Fruit fly (Drosophila melanogaster) whole organism, embryonic: ENCODE results near the gene CG3909.

Experiments used
- ATbp ChIP-seq: fragments of 200-800 bp; sonication (Bioruptor generic); optimal IDR thresholded peaks from 2 replicates; lab custom pipeline; 2017; ENCODE audit warnings: missing biosample characterization, mild to moderate bottlenecking, missing genetic modification characterization, missing genetic modification reagents
- Asciz ChIP-seq: fragments of 200-800 bp; sonication (Bioruptor generic); optimal IDR thresholded peaks from 2 replicates; lab custom pipeline; 2017; ENCODE audit warnings: missing biosample characterization, mild to moderate bottlenecking, missing genetic modification characterization, missing genetic modification reagents
- CG10209 ChIP-seq: fragments of 200-800 bp; sonication (Bioruptor generic); optimal IDR thresholded peaks from 3 replicates; lab custom pipeline; 2017; ENCODE audit warnings: missing biosample characterization, mild to moderate bottlenecking, missing genetic modification characterization, missing genetic modification reagents
- CG10366 ChIP-seq: fragments of 200-800 bp; sonication (Bioruptor generic); IDR thresholded peaks from 2 replicates; pipeline ENCODE4 v1.3.6; 2022; ENCODE audit warnings: missing biosample characterization, missing genetic modification characterization
- CG10431 ChIP-seq: fragments of 200-800 bp; sonication (Bioruptor generic); optimal IDR thresholded peaks from 3 replicates; lab custom pipeline; 2018; ENCODE audit warnings: missing biosample characterization, mild to moderate bottlenecking, missing genetic modification characterization
- CG11247 ChIP-seq: fragments of 200-800 bp; sonication (Bioruptor generic); IDR thresholded peaks from 2 replicates; pipeline ENCODE4 v1.3.6; 2022; ENCODE audit warnings: missing biosample characterization, missing genetic modification characterization
- CG11456 ChIP-seq: fragments of 200-800 bp; sonication (Bioruptor generic); IDR thresholded peaks from 3 replicates; pipeline ENCODE4 v1.3.6; 2022; ENCODE audit warnings: missing biosample characterization, missing genetic modification characterization
- CG12104 ChIP-seq: fragments of 200-800 bp; sonication (Bioruptor generic); optimal IDR thresholded peaks from 3 replicates; lab custom pipeline; 2016; ENCODE audit warnings: missing biosample characterization, missing genetic modification characterization
- CG13775 ChIP-seq: fragments of 200-800 bp; sonication (Bioruptor generic); optimal IDR thresholded peaks from 3 replicates; lab custom pipeline; 2017; ENCODE audit warnings: missing biosample characterization, mild to moderate bottlenecking, missing genetic modification characterization
- CG1529 ChIP-seq: fragments of 200-800 bp; sonication (Bioruptor generic); optimal IDR thresholded peaks from 3 replicates; lab custom pipeline; 2018; ENCODE audit warnings: missing biosample characterization, missing genetic modification characterization
- CG17802 ChIP-seq: fragments of 200-800 bp; sonication (Bioruptor generic); optimal IDR thresholded peaks from 2 replicates; lab custom pipeline; 2018; ENCODE audit warnings: missing biosample characterization, mild to moderate bottlenecking, missing genetic modification characterization, moderate library complexity
- CG18764 ChIP-seq: fragments of 200-800 bp; sonication (Bioruptor generic); optimal IDR thresholded peaks from 3 replicates; lab custom pipeline; 2016; ENCODE audit warnings: missing biosample characterization, missing genetic modification characterization
- CG2678 ChIP-seq: fragments of 200-800 bp; sonication (Bioruptor generic); optimal IDR thresholded peaks from 3 replicates; lab custom pipeline; 2019; ENCODE audit warnings: missing biosample characterization, mild to moderate bottlenecking, missing genetic modification characterization, moderate library complexity
- CG3065 ChIP-seq: fragments of 200-800 bp; sonication (Bioruptor generic); optimal IDR thresholded peaks from 2 replicates; lab custom pipeline; 2016; ENCODE audit warnings: missing biosample characterization, missing genetic modification characterization
- CG3281 ChIP-seq: fragments of 200-800 bp; sonication (Bioruptor generic); optimal IDR thresholded peaks from 3 replicates; lab custom pipeline; 2017; ENCODE audit warnings: missing biosample characterization, mild to moderate bottlenecking, missing genetic modification characterization
- CG34376 ChIP-seq: fragments of 200-800 bp; sonication (Bioruptor generic); optimal IDR thresholded peaks from 2 replicates; lab custom pipeline; 2018; ENCODE audit warnings: missing biosample characterization, mild to moderate bottlenecking, missing genetic modification characterization
- CG3995 ChIP-seq: fragments of 200-800 bp; sonication (Bioruptor generic); optimal IDR thresholded peaks from 3 replicates; lab custom pipeline; 2016; ENCODE audit warnings: missing biosample characterization, missing genetic modification characterization
- CG4282 ChIP-seq: fragments of 200-800 bp; sonication (Bioruptor generic); optimal IDR thresholded peaks from 2 replicates; lab custom pipeline; 2016; ENCODE audit warnings: missing biosample characterization, missing genetic modification characterization
- CG6791 ChIP-seq: fragments of 200-800 bp; sonication (Bioruptor generic); IDR thresholded peaks from 3 replicates; pipeline ENCODE4 v1.3.6; 2022; ENCODE audit warnings: missing biosample characterization, missing genetic modification characterization; ENCODE audit not compliant: partially characterized antibody
- CG7745 ChIP-seq: fragments of 200-800 bp; sonication (Bioruptor generic); optimal IDR thresholded peaks from 2 replicates; lab custom pipeline; 2018; ENCODE audit warnings: missing biosample characterization, mild to moderate bottlenecking, missing genetic modification characterization, moderate library complexity
- CG8924 ChIP-seq: fragments of 200-800 bp; optimal IDR thresholded peaks from 3 replicates; lab custom pipeline; 2019; ENCODE audit warnings: missing biosample characterization, mild to moderate bottlenecking, missing genetic modification characterization, moderate library complexity
- CG9797 ChIP-seq: fragments of 200-800 bp; sonication (Bioruptor generic); optimal IDR thresholded peaks from 3 replicates; lab custom pipeline; 2018; ENCODE audit warnings: missing biosample characterization, mild to moderate bottlenecking, missing genetic modification characterization
- CoRest ChIP-seq: fragments of 200-800 bp; sonication (Bioruptor generic); optimal IDR thresholded peaks from 3 replicates; lab custom pipeline; 2018; ENCODE audit warnings: missing biosample characterization, mild to moderate bottlenecking, missing genetic modification characterization, moderate library complexity
- E2f1 ChIP-seq: fragments of 200-800 bp; sonication (Bioruptor generic); IDR thresholded peaks from 2 replicates; pipeline ENCODE4 v1.3.6; 2022; ENCODE audit warnings: missing biosample characterization, missing genetic modification characterization
- HLHmδ ChIP-seq: fragments of 200-800 bp; sonication (Bioruptor generic); optimal IDR thresholded peaks from 2 replicates; lab custom pipeline; 2018; ENCODE audit warnings: missing biosample characterization, mild to moderate bottlenecking, missing genetic modification characterization, moderate library complexity
- MBD-R2 ChIP-seq: fragments of 200-800 bp; sonication (Bioruptor generic); IDR thresholded peaks from 2 replicates; pipeline ENCODE4 v1.3.6; 2022; ENCODE audit warnings: missing biosample characterization, missing genetic modification characterization
- Nf-YB ChIP-seq: fragments of 200-800 bp; sonication (Bioruptor generic); optimal IDR thresholded peaks from 3 replicates; lab custom pipeline; 2019; ENCODE audit warnings: missing biosample characterization, mild to moderate bottlenecking, missing genetic modification characterization, moderate library complexity
- Nf-YC ChIP-seq: fragments of 200-800 bp; optimal IDR thresholded peaks from 3 replicates; lab custom pipeline; 2019; ENCODE audit warnings: missing biosample characterization, mild to moderate bottlenecking, missing genetic modification characterization, moderate library complexity
- Sox100B ChIP-seq: fragments of 200-800 bp; sonication (Bioruptor generic); optimal IDR thresholded peaks from 3 replicates; lab custom pipeline; 2018; ENCODE audit warnings: missing biosample characterization, mild to moderate bottlenecking, missing genetic modification characterization
- Taf1 ChIP-seq: fragments of 200-800 bp; sonication (Bioruptor generic); IDR thresholded peaks from 2 replicates; pipeline ENCODE4 v1.3.6; 2022; ENCODE audit warnings: missing biosample characterization, missing genetic modification characterization
- ara ChIP-seq: fragments of 200-800 bp; sonication (Bioruptor generic); IDR thresholded peaks from 2 replicates; pipeline ENCODE4 v1.3.6; 2022; ENCODE audit warnings: missing biosample characterization, missing genetic modification characterization
- ase ChIP-seq: fragments of 200-800 bp; sonication (Bioruptor generic); IDR thresholded peaks from 3 replicates; pipeline ENCODE4 v1.3.6; 2022; ENCODE audit warnings: missing biosample characterization, missing genetic modification characterization
- az2 ChIP-seq: fragments of 200-800 bp; sonication (Bioruptor generic); optimal IDR thresholded peaks from 3 replicates; lab custom pipeline; 2016; ENCODE audit warnings: missing biosample characterization, missing genetic modification characterization
- chif ChIP-seq, 2 experiments: fragments of 200-800 bp; sonication (Bioruptor generic); optimal IDR thresholded peaks; 3 replicates each; lab custom pipeline; 2016; ENCODE audit warnings: missing biosample characterization in 2 of 2, missing genetic modification characterization in 2 of 2
- dan ChIP-seq: fragments of 200-800 bp; sonication (Bioruptor generic); IDR thresholded peaks from 2 replicates; pipeline ENCODE4 v1.3.6; 2022; ENCODE audit warnings: missing biosample characterization, missing genetic modification characterization
- dmrt99B ChIP-seq: fragments of 200-800 bp; sonication (Bioruptor generic); optimal IDR thresholded peaks from 2 replicates; lab custom pipeline; 2018; ENCODE audit warnings: missing biosample characterization, mild to moderate bottlenecking, missing genetic modification characterization, moderate library complexity
- exex ChIP-seq: fragments of 200-800 bp; sonication (Bioruptor generic); optimal IDR thresholded peaks from 4 replicates; lab custom pipeline; 2018; ENCODE audit warnings: missing biosample characterization, mild to moderate bottlenecking, missing genetic modification characterization, moderate library complexity
- gce ChIP-seq: fragments of 200-800 bp; sonication (Bioruptor generic); IDR thresholded peaks from 3 replicates; pipeline ENCODE4 v1.3.6; 2022; ENCODE audit warnings: missing biosample characterization, missing genetic modification characterization
- gcm ChIP-seq: fragments of 200-800 bp; sonication (Bioruptor generic); optimal IDR thresholded peaks from 2 replicates; lab custom pipeline; 2019; ENCODE audit warnings: missing biosample characterization, mild to moderate bottlenecking, missing genetic modification characterization, moderate library complexity
- grau ChIP-seq: fragments of 200-800 bp; optimal IDR thresholded peaks from 3 replicates; lab custom pipeline; 2019; ENCODE audit warnings: missing biosample characterization, mild to moderate bottlenecking, missing genetic modification characterization, moderate library complexity
- grn ChIP-seq: fragments of 200-800 bp; sonication (Bioruptor generic); optimal IDR thresholded peaks from 3 replicates; lab custom pipeline; 2017; ENCODE audit warnings: missing biosample characterization, missing genetic modification characterization
- gsb ChIP-seq: fragments of 200-800 bp; sonication (Bioruptor generic); IDR thresholded peaks from 2 replicates; pipeline ENCODE4 v1.3.6; 2022; ENCODE audit warnings: missing biosample characterization, missing genetic modification characterization
- insv ChIP-seq, 2 experiments: fragments of 200-800 bp; sonication (Bioruptor generic); optimal IDR thresholded peaks; 3 replicates each; lab custom pipeline; 2016 to 2018; ENCODE audit warnings: missing biosample characterization in 2 of 2, missing genetic modification characterization in 2 of 2
- lola ChIP-seq, 3 experiments: fragments of >200 bp in 2 of 3; fragments of 200-800 bp in 1 of 3; sonication (Bioruptor generic) in 1 of 3; optimal IDR thresholded peaks; 2 replicates each; lab custom pipeline; 2017 to 2019; ENCODE audit warnings: missing biosample characterization in 3 of 3, missing genetic modification characterization in 3 of 3, mild to moderate bottlenecking in 1 of 3, moderate library complexity in 1 of 3
- mld ChIP-seq: fragments of 200-800 bp; sonication (Bioruptor generic); IDR thresholded peaks from 3 replicates; pipeline ENCODE4 v1.3.6; 2022; ENCODE audit warnings: missing biosample characterization, missing genetic modification characterization; ENCODE audit not compliant: partially characterized antibody
- nau ChIP-seq: fragments of 200-800 bp; sonication (Bioruptor generic); optimal IDR thresholded peaks from 3 replicates; lab custom pipeline; 2017; ENCODE audit warnings: missing biosample characterization, mild to moderate bottlenecking, missing genetic modification characterization, missing genetic modification reagents
- sens ChIP-seq: fragments of 200-800 bp; sonication (Bioruptor generic); peaks from one replicate; lab custom pipeline; 2016; ENCODE audit warnings: missing biosample characterization, missing genetic modification characterization
- tap ChIP-seq: fragments of 200-800 bp; optimal IDR thresholded peaks from 3 replicates; lab custom pipeline; 2019; ENCODE audit warnings: missing biosample characterization, mild to moderate bottlenecking, missing genetic modification characterization, moderate library complexity
- zen ChIP-seq: fragments of 200-800 bp; sonication (Bioruptor generic); optimal IDR thresholded peaks from 3 replicates; lab custom pipeline; 2018; ENCODE audit warnings: missing biosample characterization, mild to moderate bottlenecking, missing genetic modification characterization, moderate library complexity

The CG3909 gene

dm6 chr3R:10048035-10048774, 5.1 kb downstream of the CG3909 start:
- peak; percentile 2 for TF ChIP-seq tap (tag; lab: Kevin White, UChicago)
- no peak for TF ChIP-seq ara (GFP tag; lab: Robert Waterston, UW)
- no peak for TF ChIP-seq CG17802 (tag; lab: Kevin White, UChicago)
- TF ChIP-seq sens: peak; percentile 48
- peak; percentile 33 for TF ChIP-seq az2 (GFP tag; lab: Kevin White, UChicago)
- TF ChIP-seq CG12104 (GFP tag; lab: Kevin White, UChicago): peak; percentile 52
- peak; percentile 10 for TF ChIP-seq CG18764 (GFP tag; lab: Kevin White, UChicago)
- TF ChIP-seq dmrt99B (tag; lab: Kevin White, UChicago): peak; percentile 71
- peak in 1 of 2 experiments; percentile 1 for TF ChIP-seq chif (GFP tag; optimal IDR thresholded peaks at IDR 0.05; lab: Kevin White, UChicago)
- no peak for TF ChIP-seq CG9797 (GFP tag; lab: Kevin White, UChicago)
- TF ChIP-seq CG3995 (GFP tag; lab: Kevin White, UChicago): no peak
- TF ChIP-seq HLHmδ (GFP tag; lab: Kevin White, UChicago): no peak
- 0 out of 3 replicates have a peak, but pooled peaks have one; percentile 46 for TF ChIP-seq CG6791
- TF ChIP-seq ATbp (GFP tag; lab: Kevin White, UChicago): peak; percentile 50
- no peak for TF ChIP-seq CG4282 (GFP tag; lab: Kevin White, UChicago)
- peak; percentile 53 for TF ChIP-seq grn (GFP tag; lab: Kevin White, UChicago)
- peak; percentile 12; the same call in 1 of the 2 replicates for TF ChIP-seq CG10366 (GFP tag; lab: Robert Waterston, UW)
- no peak for TF ChIP-seq zen (tag; lab: Kevin White, UChicago)
- peak; percentile 24 for TF ChIP-seq gcm
- TF ChIP-seq CG2678 (tag; lab: Kevin White, UChicago): peak; percentile 75
- no peak for TF ChIP-seq mld (GFP tag; lab: Robert Waterston, UW)
- peak; percentile 45 for TF ChIP-seq CG3281 (GFP tag; lab: Kevin White, UChicago)
- peak; percentile 68 for TF ChIP-seq CoRest (tag; lab: Kevin White, UChicago)
- TF ChIP-seq insv (GFP tag; optimal IDR thresholded peaks at IDR 0.05; lab: Kevin White, UChicago): peak; percentile 83 to 98
- TF ChIP-seq CG11247: no peak
- TF ChIP-seq gsb (GFP tag; lab: Robert Waterston, UW): no peak
- no peak for TF ChIP-seq CG3065 (GFP tag; lab: Kevin White, UChicago)
- TF ChIP-seq Sox100B (GFP tag; lab: Kevin White, UChicago): peak; percentile 71
- no peak for TF ChIP-seq Nf-YC
- peak; percentile 40 for TF ChIP-seq CG13775 (GFP tag; lab: Kevin White, UChicago)
- TF ChIP-seq gce (GFP tag; lab: Robert Waterston, UW): no peak
- no peak for TF ChIP-seq Taf1 (GFP tag; lab: Robert Waterston, UW)
- no peak for TF ChIP-seq dan (GFP tag; lab: Robert Waterston, UW)
- peak; percentile 17 for TF ChIP-seq Nf-YB (GFP tag; lab: Kevin White, UChicago)
- peak; percentile 11 for TF ChIP-seq CG8924 (tag; lab: Kevin White, UChicago)
- TF ChIP-seq exex: no peak
- TF ChIP-seq CG7745 (tag; lab: Kevin White, UChicago): no peak
- peak; percentile 63 for TF ChIP-seq grau (tag; lab: Kevin White, UChicago)
- peak; percentile 38 for TF ChIP-seq CG10209 (GFP tag; lab: Kevin White, UChicago)
- no peak for TF ChIP-seq ase (GFP tag; lab: Robert Waterston, UW)
- TF ChIP-seq E2f1: no peak
- TF ChIP-seq Asciz (GFP tag; lab: Kevin White, UChicago): peak; percentile 66
- TF ChIP-seq nau: no peak
- TF ChIP-seq CG10431 (GFP tag; lab: Kevin White, UChicago): no peak
- TF ChIP-seq CG1529 (GFP tag; lab: Kevin White, UChicago): peak; percentile 34
- TF ChIP-seq CG34376 (GFP tag; lab: Kevin White, UChicago): peak; percentile 54
- TF ChIP-seq lola (GFP tag; optimal IDR thresholded peaks at IDR 0.05; lab: Kevin White, UChicago): peak in 1 of 3 experiments; percentile 33
- 0 out of 2 replicates have a peak, but pooled peaks have one; percentile 7 for TF ChIP-seq MBD-R2 (GFP tag; lab: Robert Waterston, UW)
- no peak for TF ChIP-seq CG11456 (GFP tag; lab: Robert Waterston, UW)
